Worm (Caenorhabditis elegans) whole organism, mixed stage, embryonic: Measurements from ENCODE around the gene H19J13.2.

Source experiments
- bed-3 ChIP-seq: fragments of 200-800 bp; sonication (Bioruptor generic); optimal IDR thresholded peaks from 3 replicates; lab custom pipeline; 2018; ENCODE audit warnings: mild to moderate bottlenecking, missing genetic modification characterization, moderate library complexity, missing compliant biosample characterization
- blmp-1 ChIP-seq: fragments of 150-350 bp; optimal IDR thresholded peaks from 2 replicates; lab custom pipeline; 2014; ENCODE audit warnings: missing biosample characterization, missing genetic modification characterization
- ceh-39 ChIP-seq: fragments of 150-350 bp; optimal IDR thresholded peaks from 2 replicates; lab custom pipeline; 2014; ENCODE audit warnings: missing biosample characterization, missing genetic modification characterization
- ceh-83 ChIP-seq: fragments of 200-800 bp; sonication (Bioruptor generic); optimal IDR thresholded peaks from 2 replicates; lab custom pipeline; 2018; ENCODE audit warnings: mild to moderate bottlenecking, missing genetic modification characterization, missing compliant biosample characterization
- ces-1 ChIP-seq: fragments of 150-350 bp; optimal IDR thresholded peaks from 2 replicates; lab custom pipeline; 2014; ENCODE audit warnings: missing biosample characterization, missing genetic modification reagents, missing genetic modification characterization
- cnd-1 ChIP-seq: fragments of 200-800 bp; sonication (Bioruptor generic); optimal IDR thresholded peaks from 2 replicates; lab custom pipeline; 2018; ENCODE audit warnings: mild to moderate bottlenecking, missing genetic modification characterization, missing compliant biosample characterization
- drap-1 ChIP-seq: fragments of 200-800 bp; sonication (Bioruptor generic); optimal IDR thresholded peaks from 3 replicates; lab custom pipeline; 2018; ENCODE audit warnings: mild to moderate bottlenecking, missing genetic modification characterization, missing compliant biosample characterization
- elt-1 ChIP-seq: sonication (generic microtip); optimal IDR thresholded peaks from 2 replicates; lab custom pipeline; 2017; ENCODE audit warnings: missing genetic modification characterization, mild to moderate bottlenecking, missing compliant biosample characterization, antibody characterized with exemption, moderate library complexity, borderline replicate concordance; ENCODE audit not compliant: insufficient read depth
- flh-1 ChIP-seq: fragments of 200-800 bp; sonication (Bioruptor generic); optimal IDR thresholded peaks from 2 replicates; lab custom pipeline; 2018; ENCODE audit warnings: mild to moderate bottlenecking, missing genetic modification characterization, moderate library complexity, missing compliant biosample characterization
- ham-2 ChIP-seq: fragments of 200-800 bp; sonication (Bioruptor generic); optimal IDR thresholded peaks from 2 replicates; lab custom pipeline; 2018; ENCODE audit warnings: mild to moderate bottlenecking, missing genetic modification characterization, missing compliant biosample characterization
- lin-13 ChIP-seq: fragments of 150-350 bp; optimal IDR thresholded peaks from 2 replicates; lab custom pipeline; 2014; ENCODE audit warnings: missing biosample characterization, missing genetic modification characterization
- lin-32 ChIP-seq: fragments of 200-800 bp; sonication (Bioruptor generic); optimal IDR thresholded peaks from 2 replicates; lab custom pipeline; 2018; ENCODE audit warnings: mild to moderate bottlenecking, missing genetic modification characterization, missing compliant biosample characterization
- lsy-2 ChIP-seq: fragments of 150-350 bp; optimal IDR thresholded peaks from 2 replicates; lab custom pipeline; 2014; ENCODE audit warnings: missing biosample characterization, missing genetic modification characterization
- mab-5 ChIP-seq: fragments of 150-350 bp; optimal IDR thresholded peaks from 2 replicates; lab custom pipeline; 2014; ENCODE audit warnings: missing biosample characterization, missing genetic modification characterization
- mep-1 ChIP-seq: fragments of 150-350 bp; optimal IDR thresholded peaks from 2 replicates; lab custom pipeline; 2017; ENCODE audit warnings: missing biosample characterization, missing genetic modification reagents, missing genetic modification characterization, inconsistent platforms
- mls-2 ChIP-seq: sonication (generic microtip); optimal IDR thresholded peaks from 2 replicates; lab custom pipeline; 2016; ENCODE audit warnings: mild to moderate bottlenecking, missing genetic modification characterization, moderate library complexity, missing compliant biosample characterization
- nhr-12 ChIP-seq: fragments of 150-350 bp; optimal IDR thresholded peaks from 2 replicates; lab custom pipeline; 2014; ENCODE audit warnings: missing biosample characterization, missing genetic modification characterization
- nhr-2 ChIP-seq: fragments of 150-350 bp; optimal IDR thresholded peaks from 2 replicates; lab custom pipeline; 2014; ENCODE audit warnings: missing biosample characterization, missing genetic modification characterization
- nhr-237 ChIP-seq: fragments of 150-350 bp; optimal IDR thresholded peaks from 2 replicates; lab custom pipeline; 2014; ENCODE audit warnings: missing biosample characterization, missing genetic modification characterization
- nhr-28 ChIP-seq: fragments of 150-350 bp; optimal IDR thresholded peaks from 2 replicates; lab custom pipeline; 2014; ENCODE audit warnings: missing biosample characterization, missing genetic modification characterization
- nhr-76 ChIP-seq: sonication (generic microtip); optimal IDR thresholded peaks from 2 replicates; lab custom pipeline; 2017; ENCODE audit warnings: missing biosample characterization, missing genetic modification characterization
- pha-4 ChIP-seq: fragments of 150-350 bp; optimal IDR thresholded peaks from 2 replicates; lab custom pipeline; 2018; ENCODE audit warnings: missing biosample characterization, missing genetic modification reagents, missing genetic modification characterization
- sem-2 ChIP-seq: fragments of 200-800 bp; sonication (Bioruptor generic); optimal IDR thresholded peaks from 2 replicates; lab custom pipeline; 2018; ENCODE audit warnings: mild to moderate bottlenecking, missing genetic modification characterization, missing compliant biosample characterization
- snpc-4 ChIP-seq: fragments of 150-350 bp; optimal IDR thresholded peaks from 2 replicates; lab custom pipeline; 2014; ENCODE audit warnings: missing biosample characterization, missing genetic modification characterization
- sptf-1 ChIP-seq: sonication (generic microtip); optimal IDR thresholded peaks from 2 replicates; lab custom pipeline; 2017; ENCODE audit warnings: mild to moderate bottlenecking, missing genetic modification characterization, moderate library complexity, missing compliant biosample characterization
- tbx-8 ChIP-seq: fragments of 200-800 bp; sonication (Bioruptor generic); optimal IDR thresholded peaks from 2 replicates; lab custom pipeline; 2018; ENCODE audit warnings: mild to moderate bottlenecking, missing genetic modification characterization, moderate library complexity, missing compliant biosample characterization
- unc-120 ChIP-seq: sonication (generic microtip); optimal IDR thresholded peaks from 2 replicates; lab custom pipeline; 2017; ENCODE audit warnings: missing genetic modification characterization, missing compliant biosample characterization; ENCODE audit not compliant: poor library complexity, severe bottlenecking
- unc-39 ChIP-seq: fragments of 150-350 bp; optimal IDR thresholded peaks from 2 replicates; lab custom pipeline; 2014; ENCODE audit warnings: missing biosample characterization, missing genetic modification characterization
- unc-62 ChIP-seq: fragments of 150-350 bp; optimal IDR thresholded peaks from 2 replicates; lab custom pipeline; 2014; ENCODE audit warnings: missing biosample characterization, missing genetic modification reagents, missing genetic modification characterization
- ztf-11 ChIP-seq: fragments of 150-350 bp; optimal IDR thresholded peaks from 2 replicates; lab custom pipeline; 2014; ENCODE audit warnings: missing biosample characterization, missing genetic modification characterization

The H19J13.2 gene

DNA sequence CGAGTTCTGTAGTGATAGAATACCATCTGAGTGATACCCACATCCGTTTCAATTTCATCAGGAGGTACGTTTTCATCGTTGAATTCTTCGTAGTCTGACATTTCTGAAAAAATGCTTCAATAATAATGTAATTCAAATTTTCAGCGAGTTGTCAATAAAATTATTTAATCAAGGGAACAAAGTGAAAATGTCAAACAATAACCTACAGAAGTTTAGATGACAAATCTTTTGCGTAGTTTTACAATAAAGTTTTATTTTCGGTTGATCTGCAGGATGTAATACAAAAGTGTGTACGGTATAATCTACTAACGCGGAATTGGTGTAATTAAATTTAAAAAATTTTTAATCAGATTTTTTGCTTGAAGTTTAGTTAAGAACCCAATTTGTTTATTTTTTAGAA, 14.5 kb upstream of the H19J13.2 start, which contains the start of gene C04B4.5:
Gene C04B4.5 (minus strand): TSS at position 101 of the 400 bp plus-strand sequence.
- TF ChIP-seq mls-2 (tag; lab: Kevin White, UChicago) (no peak), pha-4 (no peak), flh-1 (GFP tag; lab: Kevin White, UChicago) (no peak), mab-5 (tag; lab: Kevin White, UChicago) (no peak), cnd-1 (tag; lab: Kevin White, UChicago) (no peak), nhr-237 (tag; lab: Kevin White, UChicago) (no peak), ham-2 (no peak), unc-62 (GFP tag; lab: Kevin White, UChicago) (no peak), snpc-4 (no peak), elt-1 (no peak), ztf-11 (tag; lab: Kevin White, UChicago) (no peak), mep-1 (no peak), ceh-39 (tag; lab: Kevin White, UChicago) (no peak)
- TF ChIP-seq, all 35 proteins: peak for 0

DNA sequence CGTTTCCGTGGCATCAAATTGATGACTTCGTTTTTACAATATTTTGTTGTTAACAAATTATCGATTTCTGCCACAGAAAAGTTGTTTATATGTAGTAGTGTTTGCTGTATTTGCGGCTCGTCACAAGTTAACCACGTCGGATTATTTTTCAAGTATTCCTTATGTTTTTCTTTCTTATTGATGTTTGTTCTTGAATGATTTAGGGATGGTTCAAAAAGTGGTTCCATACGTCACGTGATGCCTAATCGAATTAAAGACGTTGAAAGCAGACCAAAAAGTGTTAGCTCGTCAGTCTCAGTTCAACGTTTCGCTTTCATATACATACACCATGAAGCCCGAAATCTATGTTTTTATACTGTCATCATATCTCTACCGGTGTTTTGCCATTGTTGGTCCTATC, 11.7 kb upstream of the H19J13.2 start, which contains the start of gene lips-2:
Gene lips-2 (plus strand): TSS at position 301 of the 400 bp plus-strand sequence.
- no peak for TF ChIP-seq drap-1 (GFP tag; lab: Kevin White, UChicago)

DNA sequence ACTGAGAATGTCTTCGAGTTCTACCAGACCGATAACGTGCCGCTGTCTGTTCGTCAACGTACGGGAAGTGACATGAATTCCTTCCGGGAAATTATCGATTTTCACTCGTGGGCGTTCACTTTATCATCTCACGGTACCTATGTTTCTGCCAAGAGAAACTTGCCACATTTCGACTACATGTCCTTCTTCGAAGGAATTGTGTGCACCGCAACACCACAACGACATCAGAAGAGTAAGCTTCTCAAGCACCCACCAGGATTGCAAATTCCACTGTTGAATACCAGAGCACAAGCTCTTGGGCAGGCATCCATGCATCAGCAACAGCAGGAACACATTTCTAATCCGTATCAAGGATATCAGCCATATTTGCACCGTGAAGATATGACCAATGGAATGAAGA, 10.4 kb upstream of the H19J13.2 start:
- TF ChIP-seq ztf-11 (tag; lab: Kevin White, UChicago) (no peak), drap-1 (GFP tag; lab: Kevin White, UChicago) (no peak), elt-1 (no peak), nhr-28 (tag; lab: Kevin White, UChicago) (no peak), sptf-1 (tag; lab: Kevin White, UChicago) (no peak), ces-1 (GFP tag; lab: Kevin White, UChicago) (no peak), mls-2 (tag; lab: Kevin White, UChicago) (no peak), lsy-2 (tag; lab: Kevin White, UChicago) (no peak), nhr-237 (tag; lab: Kevin White, UChicago) (no peak), nhr-76 (no peak), sem-2 (GFP tag; lab: Kevin White, UChicago) (no peak), ceh-39 (tag; lab: Kevin White, UChicago) (no peak), unc-120 (tag; lab: Kevin White, UChicago) (no peak), cnd-1 (tag; lab: Kevin White, UChicago) (no peak), lin-13 (tag; lab: Kevin White, UChicago) (no peak)
- TF ChIP-seq, all 35 proteins: peak for 0

DNA sequence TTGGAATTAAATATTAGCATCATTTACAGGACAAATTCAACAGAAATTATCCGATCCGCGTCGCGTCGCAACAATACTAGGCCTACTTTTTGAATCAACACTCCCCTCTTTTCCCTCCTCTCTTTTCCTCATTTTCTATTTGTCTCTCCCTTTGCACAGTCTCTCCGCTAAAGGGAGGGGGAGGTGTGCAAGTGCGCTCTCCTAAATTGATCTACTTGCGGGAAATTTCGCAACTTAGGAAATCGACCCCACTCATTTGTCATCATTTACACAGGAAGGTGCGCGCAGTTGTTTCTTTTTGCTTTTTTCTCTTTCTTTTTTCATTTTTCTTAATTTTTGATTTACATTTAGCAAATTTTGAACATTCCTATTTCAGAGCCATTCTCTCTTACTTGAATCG, 9.1 kb upstream of the H19J13.2 start, which contains the start of gene C04B4.2:
Gene C04B4.2 (plus strand): TSS at position 371 of the 400 bp plus-strand sequence.
- TF ChIP-seq sem-2 (GFP tag; lab: Kevin White, UChicago): no peak
- TF ChIP-seq mab-5 (tag; lab: Kevin White, UChicago): no peak
- no peak for TF ChIP-seq unc-39 (tag; lab: Kevin White, UChicago)
- TF ChIP-seq lsy-2 (tag; lab: Kevin White, UChicago): no peak
- no peak for TF ChIP-seq cnd-1 (tag; lab: Kevin White, UChicago)
- no peak for TF ChIP-seq ceh-39 (tag; lab: Kevin White, UChicago)
- TF ChIP-seq nhr-12 (tag; lab: Kevin White, UChicago): no peak

DNA sequence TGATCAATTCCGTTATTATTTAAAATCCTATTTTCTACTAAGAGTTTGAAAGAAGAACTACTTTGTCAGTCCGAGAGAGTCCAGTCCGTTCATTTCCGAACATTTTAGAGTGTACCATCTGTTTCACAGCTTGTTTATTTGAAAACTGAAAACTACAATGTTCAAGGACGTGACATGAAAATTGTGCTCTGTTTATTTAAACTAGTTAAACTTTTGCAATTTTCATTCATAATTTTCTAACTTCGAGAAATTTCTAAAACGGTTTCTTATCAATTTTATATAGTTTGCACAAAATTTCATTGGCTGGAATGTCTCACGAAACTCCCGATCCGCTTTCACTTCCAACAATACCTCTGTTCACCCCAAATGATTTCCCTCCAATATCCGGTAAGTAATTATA, 6.7 kb upstream of the H19J13.2 start, which contains the start of gene C04B4.1:
Gene C04B4.1 (plus strand): TSS at position 301 of the 400 bp plus-strand sequence.
- TF ChIP-seq tbx-8 (no peak), ham-2 (no peak), blmp-1 (no peak), sem-2 (GFP tag; lab: Kevin White, UChicago) (no peak), lin-32 (GFP tag; lab: Kevin White, UChicago) (no peak), mls-2 (tag; lab: Kevin White, UChicago) (no peak), snpc-4 (no peak), bed-3 (no peak), flh-1 (GFP tag; lab: Kevin White, UChicago) (no peak), ceh-83 (GFP tag; lab: Kevin White, UChicago) (no peak)

DNA sequence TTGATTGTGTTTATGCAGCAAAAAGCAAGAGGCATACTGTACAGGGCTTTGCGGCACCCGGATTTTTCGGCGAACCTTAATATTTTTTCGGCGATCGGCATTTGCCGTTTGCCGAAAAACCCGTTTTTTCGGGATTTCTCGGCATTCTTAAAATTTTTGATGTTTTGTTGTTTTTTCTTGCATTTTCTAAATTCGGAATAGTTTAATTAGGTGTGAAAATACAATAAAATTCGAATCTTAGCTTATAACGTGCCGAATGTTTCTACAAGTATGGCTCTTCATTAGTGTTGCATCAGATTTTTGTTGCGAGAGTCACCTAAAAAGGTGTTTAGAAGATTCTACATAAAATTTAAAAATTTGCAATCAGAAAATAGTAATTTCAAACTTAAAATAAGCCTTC, 1.8 kb upstream of the H19J13.2 start, which contains the start of gene C04B4.6:
Gene C04B4.6 (minus strand): TSS at position 101 of the 400 bp plus-strand sequence.
- TF ChIP-seq ces-1 (GFP tag; lab: Kevin White, UChicago): no peak
- TF ChIP-seq mep-1: no peak
- TF ChIP-seq nhr-12 (tag; lab: Kevin White, UChicago): no peak
- no peak for TF ChIP-seq flh-1 (GFP tag; lab: Kevin White, UChicago)
- no peak for TF ChIP-seq ham-2
- TF ChIP-seq nhr-2 (tag; lab: Kevin White, UChicago): no peak
- no peak for TF ChIP-seq mls-2 (tag; lab: Kevin White, UChicago)
- TF ChIP-seq elt-1: no peak
- TF ChIP-seq unc-62 (GFP tag; lab: Kevin White, UChicago): no peak
- TF ChIP-seq drap-1 (GFP tag; lab: Kevin White, UChicago): no peak
- TF ChIP-seq ceh-39 (tag; lab: Kevin White, UChicago): no peak
- no peak for TF ChIP-seq lin-32 (GFP tag; lab: Kevin White, UChicago)
